Fruit fly (Drosophila melanogaster) whole organism, embryonic: ENCODE data around the gene CG13364.

Experiments used
- Adf1 ChIP-seq: fragments of 200-800 bp; sonication (Bioruptor generic); IDR thresholded peaks from 2 replicates; pipeline ENCODE4 v1.3.6; 2022; ENCODE audit warnings: missing biosample characterization, missing genetic modification characterization
- Aef1 ChIP-seq: fragments of 200-800 bp; sonication (Bioruptor generic); IDR thresholded peaks from 3 replicates; pipeline ENCODE4 v1.3.6; 2022; ENCODE audit warnings: missing biosample characterization, missing genetic modification characterization
- Atf3 ChIP-seq: fragments of 200-800 bp; sonication (Bioruptor generic); optimal IDR thresholded peaks from 3 replicates; lab custom pipeline; 2016; ENCODE audit warnings: missing biosample characterization, missing genetic modification characterization
- Bgb ChIP-seq: fragments of 200-800 bp; sonication (Bioruptor generic); IDR thresholded peaks from 2 replicates; pipeline ENCODE4 v1.3.6; 2022; ENCODE audit warnings: missing biosample characterization, missing genetic modification characterization; ENCODE audit not compliant: partially characterized antibody
- CG10267 ChIP-seq: fragments of 200-800 bp; sonication (Bioruptor generic); optimal IDR thresholded peaks from 2 replicates; lab custom pipeline; 2018; ENCODE audit warnings: missing biosample characterization, mild to moderate bottlenecking, missing genetic modification characterization, moderate library complexity
- CG10543 ChIP-seq: fragments of 200-800 bp; sonication (Bioruptor generic); optimal IDR thresholded peaks from 3 replicates; lab custom pipeline; 2017; ENCODE audit warnings: missing biosample characterization, mild to moderate bottlenecking, missing genetic modification characterization, moderate library complexity
- CG11085 ChIP-seq: fragments of 200-800 bp; sonication (Bioruptor generic); IDR thresholded peaks from 2 replicates; pipeline ENCODE4 v1.3.6; 2022; ENCODE audit warnings: missing biosample characterization, missing genetic modification characterization
- CG11456 ChIP-seq: fragments of 200-800 bp; sonication (Bioruptor generic); IDR thresholded peaks from 3 replicates; pipeline ENCODE4 v1.3.6; 2022; ENCODE audit warnings: missing biosample characterization, missing genetic modification characterization
- CG12299 ChIP-seq: fragments of 200-800 bp; sonication (Bioruptor generic); optimal IDR thresholded peaks from 2 replicates; lab custom pipeline; 2018; ENCODE audit warnings: missing biosample characterization, mild to moderate bottlenecking, missing genetic modification characterization
- CG12744 ChIP-seq: fragments of 200-800 bp; sonication (Bioruptor generic); optimal IDR thresholded peaks from 2 replicates; lab custom pipeline; 2016; ENCODE audit warnings: missing biosample characterization, missing genetic modification characterization
- CG14050 ChIP-seq: fragments of 200-800 bp; sonication (Bioruptor generic); IDR thresholded peaks from 3 replicates; pipeline ENCODE4 v1.3.6; 2022; ENCODE audit warnings: missing biosample characterization, missing genetic modification characterization
- CG33557 ChIP-seq: fragments of 200-800 bp; sonication (Bioruptor generic); optimal IDR thresholded peaks from 2 replicates; lab custom pipeline; 2019; ENCODE audit warnings: missing biosample characterization, mild to moderate bottlenecking, missing genetic modification characterization, moderate library complexity
- CG3407 ChIP-seq: fragments of 200-800 bp; sonication (Bioruptor generic); optimal IDR thresholded peaks from 2 replicates; lab custom pipeline; 2018; ENCODE audit warnings: missing biosample characterization, mild to moderate bottlenecking, missing genetic modification characterization
- CG34224 ChIP-seq: fragments of 200-800 bp; sonication (Bioruptor generic); IDR thresholded peaks from 3 replicates; pipeline ENCODE4 v1.3.6; 2022; ENCODE audit warnings: missing biosample characterization, missing genetic modification characterization; ENCODE audit not compliant: partially characterized antibody
- CG4360 ChIP-seq: fragments of 200-800 bp; sonication (Bioruptor generic); IDR thresholded peaks from 2 replicates; pipeline ENCODE4 v1.3.6; 2022; ENCODE audit warnings: missing biosample characterization, missing genetic modification characterization
- CG5953 ChIP-seq: fragments of 200-800 bp; sonication (Bioruptor generic); IDR thresholded peaks from 2 replicates; pipeline ENCODE4 v1.3.6; 2022; ENCODE audit warnings: missing biosample characterization, missing genetic modification characterization
- CG7357 ChIP-seq: fragments of 200-800 bp; sonication (Bioruptor generic); IDR thresholded peaks from 3 replicates; pipeline ENCODE4 v1.3.6; 2022; ENCODE audit warnings: missing biosample characterization, missing genetic modification characterization
- CG7963 ChIP-seq: fragments of 200-800 bp; sonication (Bioruptor generic); IDR thresholded peaks from 3 replicates; pipeline ENCODE4 v1.3.6; 2022; ENCODE audit warnings: missing biosample characterization, missing genetic modification characterization; ENCODE audit not compliant: partially characterized antibody
- CG8478 ChIP-seq: fragments of >200 bp; optimal IDR thresholded peaks from 2 replicates; lab custom pipeline; 2018
- Ets65A ChIP-seq: fragments of 200-800 bp; sonication (Bioruptor generic); peaks from one replicate; lab custom pipeline; 2016; ENCODE audit warnings: missing biosample characterization, missing genetic modification characterization
- HHEX ChIP-seq: fragments of 200-800 bp; sonication (Bioruptor generic); optimal IDR thresholded peaks from 3 replicates; lab custom pipeline; 2017; ENCODE audit warnings: missing biosample characterization, mild to moderate bottlenecking, missing genetic modification characterization, missing genetic modification reagents
- HmgZ ChIP-seq: fragments of 200-800 bp; sonication (Bioruptor generic); optimal IDR thresholded peaks from 2 replicates; lab custom pipeline; 2018; ENCODE audit warnings: missing biosample characterization, mild to moderate bottlenecking, missing genetic modification characterization
- Hr51 ChIP-seq, 2 experiments: fragments of 200-800 bp; sonication (Bioruptor generic); optimal IDR thresholded peaks; 2 replicates in 1 of 2; 3 replicates in 1 of 2; lab custom pipeline; 2016 to 2018; ENCODE audit warnings: missing biosample characterization in 2 of 2, missing genetic modification characterization in 2 of 2, mild to moderate bottlenecking in 1 of 2, moderate library complexity in 1 of 2
- Myb ChIP-seq: fragments of 200-800 bp; sonication (Bioruptor generic); optimal IDR thresholded peaks from 2 replicates; lab custom pipeline; 2016; ENCODE audit warnings: missing biosample characterization, missing genetic modification characterization
- Neu2 ChIP-seq: fragments of 200-800 bp; sonication (Bioruptor generic); optimal IDR thresholded peaks from 3 replicates; lab custom pipeline; 2016; ENCODE audit warnings: missing biosample characterization, missing genetic modification characterization, borderline replicate concordance
- Nf-YB ChIP-seq: fragments of 200-800 bp; sonication (Bioruptor generic); optimal IDR thresholded peaks from 3 replicates; lab custom pipeline; 2019; ENCODE audit warnings: missing biosample characterization, mild to moderate bottlenecking, missing genetic modification characterization, moderate library complexity
- PHDP ChIP-seq: fragments of 200-800 bp; sonication (Bioruptor generic); optimal IDR thresholded peaks from 3 replicates; lab custom pipeline; 2018; ENCODE audit warnings: missing biosample characterization, mild to moderate bottlenecking, missing genetic modification characterization, moderate library complexity
- Stat92E ChIP-seq, 3 experiments: fragments of >200 bp in 2 of 3; fragments of 200-800 bp in 1 of 3; sonication (Bioruptor generic) in 1 of 3; optimal IDR thresholded peaks; 2 replicates each; lab custom pipeline; 2017 to 2019; ENCODE audit warnings: missing biosample characterization in 3 of 3, missing genetic modification characterization in 3 of 3, mild to moderate bottlenecking in 1 of 3, moderate library complexity in 1 of 3
- Usf ChIP-seq: fragments of 200-800 bp; sonication (Bioruptor generic); optimal IDR thresholded peaks from 2 replicates; lab custom pipeline; 2017; ENCODE audit warnings: missing genotype, missing biosample characterization, missing genetic modification characterization
- Vsx1 ChIP-seq: fragments of 200-800 bp; sonication (Bioruptor generic); optimal IDR thresholded peaks from 2 replicates; lab custom pipeline; 2017; ENCODE audit warnings: missing biosample characterization, mild to moderate bottlenecking, missing genetic modification characterization, missing genetic modification reagents
- ab ChIP-seq: fragments of 200-800 bp; sonication (Bioruptor generic); optimal IDR thresholded peaks from 2 replicates; lab custom pipeline; 2016; ENCODE audit warnings: missing biosample characterization, missing genetic modification characterization
- ash1 ChIP-seq: fragments of 200-800 bp; sonication (Bioruptor generic); optimal IDR thresholded peaks from 2 replicates; lab custom pipeline; 2018; ENCODE audit warnings: missing biosample characterization, mild to moderate bottlenecking, missing genetic modification characterization
- bcd ChIP-seq: fragments of 200-800 bp; sonication (Bioruptor generic); optimal IDR thresholded peaks from 2 replicates; lab custom pipeline; 2017; ENCODE audit warnings: missing biosample characterization, mild to moderate bottlenecking, missing genetic modification characterization
- chm ChIP-seq: fragments of 200-800 bp; sonication (Bioruptor generic); IDR thresholded peaks from 2 replicates; pipeline ENCODE4 v1.3.6; 2022; ENCODE audit warnings: missing biosample characterization, missing genetic modification characterization
- da ChIP-seq: fragments of 200-800 bp; sonication (Bioruptor generic); optimal IDR thresholded peaks from 2 replicates; lab custom pipeline; 2016; ENCODE audit warnings: missing biosample characterization, missing genetic modification characterization
- dan ChIP-seq: fragments of 200-800 bp; sonication (Bioruptor generic); IDR thresholded peaks from 2 replicates; pipeline ENCODE4 v1.3.6; 2022; ENCODE audit warnings: missing biosample characterization, missing genetic modification characterization
- fd102C ChIP-seq: fragments of 200-800 bp; sonication (Bioruptor generic); optimal IDR thresholded peaks from 2 replicates; lab custom pipeline; 2018; ENCODE audit warnings: missing biosample characterization, mild to moderate bottlenecking, missing genetic modification characterization, moderate library complexity
- hkb ChIP-seq, 2 experiments: fragments of 200-800 bp in 1 of 2; fragments of >200 bp in 1 of 2; sonication (Bioruptor generic) in 1 of 2; IDR thresholded peaks in 1 of 2; optimal IDR thresholded peaks in 1 of 2; 2 replicates each; pipeline versions ENCODE4 v1.3.6 to Lab custom; 2017 to 2022; ENCODE audit warnings: missing biosample characterization in 1 of 2, missing genetic modification characterization in 1 of 2
- lilli ChIP-seq: fragments of 200-800 bp; sonication (Bioruptor generic); optimal IDR thresholded peaks from 3 replicates; lab custom pipeline; 2016; ENCODE audit warnings: missing biosample characterization, missing genetic modification characterization
- mam ChIP-seq: fragments of 200-800 bp; sonication (Bioruptor generic); optimal IDR thresholded peaks from 3 replicates; lab custom pipeline; 2016; ENCODE audit warnings: missing biosample characterization, missing genetic modification characterization
- onecut ChIP-seq: fragments of 200-800 bp; sonication (Bioruptor generic); IDR thresholded peaks from 2 replicates; pipeline ENCODE4 v1.3.6; 2022; ENCODE audit warnings: missing biosample characterization, missing genetic modification characterization
- org-1 ChIP-seq: fragments of 200-800 bp; sonication (Bioruptor generic); optimal IDR thresholded peaks from 2 replicates; lab custom pipeline; 2017; ENCODE audit warnings: missing biosample characterization, missing genetic modification characterization
- otp ChIP-seq: fragments of 200-800 bp; sonication (Bioruptor generic); IDR thresholded peaks from 3 replicates; pipeline ENCODE4, ENCODE4 v1.3.6; 2022; ENCODE audit warnings: missing biosample characterization, missing genetic modification characterization
- pzg ChIP-seq: fragments of 200-800 bp; sonication (Bioruptor generic); optimal IDR thresholded peaks from 3 replicates; lab custom pipeline; 2018; ENCODE audit warnings: missing biosample characterization, mild to moderate bottlenecking, missing genetic modification characterization, moderate library complexity
- repo ChIP-seq: fragments of 200-800 bp; sonication (Bioruptor generic); optimal IDR thresholded peaks from 2 replicates; lab custom pipeline; 2016; ENCODE audit warnings: missing biosample characterization, missing genetic modification characterization
- tgo ChIP-seq: fragments of 200-800 bp; sonication (Bioruptor generic); IDR thresholded peaks from 3 replicates; pipeline ENCODE4 v1.3.6; 2022; ENCODE audit warnings: missing biosample characterization, missing genetic modification characterization
- unc-4 ChIP-seq: fragments of 200-800 bp; sonication (Bioruptor generic); IDR thresholded peaks from 2 replicates; pipeline ENCODE4 v1.3.6; 2022; ENCODE audit warnings: missing biosample characterization, missing genetic modification characterization; ENCODE audit not compliant: partially characterized antibody
- usp ChIP-seq: fragments of >200 bp; optimal IDR thresholded peaks from 2 replicates; lab custom pipeline; 2017; ENCODE audit warnings: missing biosample characterization, missing genetic modification characterization
- yki ChIP-seq: fragments of >200 bp; optimal IDR thresholded peaks from 3 replicates; lab custom pipeline; 2018

Gene CG13364

dm6 chrX:629239-629821 lies 4.3 kb upstream of the CG13364 start, which contains the start of the genes RpL36 and Mybbp1A (continued):
- peak; percentile 75 for TF ChIP-seq CG7963 (GFP tag; lab: Robert Waterston, UW)
- peak; percentile 74 for TF ChIP-seq HmgZ (tag; lab: Kevin White, UChicago)
- no peak for TF ChIP-seq yki (lab: Kevin White, UChicago)
- peak; percentile 87 for TF ChIP-seq Bgb (GFP tag; lab: Robert Waterston, UW)
- TF ChIP-seq CG14050 (GFP tag; lab: Robert Waterston, UW) = peak; percentile 32; the same call in 2 of the 3 replicates
- peak; percentile 75 for TF ChIP-seq mam (GFP tag; lab: Kevin White, UChicago)
- TF ChIP-seq CG8478 (lab: Kevin White, UChicago) = no peak
- TF ChIP-seq CG7357 (GFP tag; lab: Robert Waterston, UW) = no peak
- no peak for TF ChIP-seq CG4360 (GFP tag; lab: Robert Waterston, UW)
- TF ChIP-seq da (GFP tag; lab: Kevin White, UChicago) = peak; percentile 66
- TF ChIP-seq lilli = peak; percentile 62
- peak; percentile 85 for TF ChIP-seq unc-4 (GFP tag; lab: Robert Waterston, UW)
- peak; percentile 79; the same call in 2 of the 3 replicates for TF ChIP-seq CG11456 (GFP tag; lab: Robert Waterston, UW)
- peak; percentile 33 for TF ChIP-seq Adf1 (GFP tag; lab: Robert Waterston, UW)
- TF ChIP-seq Stat92E (GFP tag; optimal IDR thresholded peaks at IDR 0.05; lab: Kevin White, UChicago) = peak in 1 of 3 experiments; percentile 12
- peak; percentile 78 for TF ChIP-seq hkb (optimal IDR thresholded peaks at IDR 0.05; lab: Kevin White, UChicago)
- 0 out of 2 replicates have a peak, but pooled peaks have one; percentile 44 for TF ChIP-seq hkb (GFP tag; IDR thresholded peaks at IDR 0.05; lab: Robert Waterston, UW)
- peak; percentile 62 for TF ChIP-seq Atf3
- peak; percentile 71 for TF ChIP-seq CG11085 (GFP tag; lab: Robert Waterston, UW)
- TF ChIP-seq org-1 (GFP tag; lab: Kevin White, UChicago) = peak; percentile 72
- no peak for TF ChIP-seq Vsx1 (GFP tag; lab: Kevin White, UChicago)
- TF ChIP-seq Neu2 (GFP tag; lab: Kevin White, UChicago) = peak; percentile 93
- peak; percentile 52 for TF ChIP-seq CG12744 (GFP tag; lab: Kevin White, UChicago)
- peak; percentile 50 for TF ChIP-seq ash1
- TF ChIP-seq CG5953 = peak; percentile 58; the same call in 1 of the 2 replicates
- TF ChIP-seq CG34224 (GFP tag; lab: Robert Waterston, UW) = peak; percentile 84
- TF ChIP-seq dan (GFP tag; lab: Robert Waterston, UW) = no peak
- peak; percentile 88 for TF ChIP-seq pzg (GFP tag; lab: Kevin White, UChicago)
- TF ChIP-seq CG3407 (GFP tag; lab: Kevin White, UChicago) = peak; percentile 58
- peak; percentile 38 for TF ChIP-seq Usf
- TF ChIP-seq HHEX (GFP tag; lab: Kevin White, UChicago) = peak; percentile 78
- peak; percentile 84 for TF ChIP-seq bcd (GFP tag; lab: Kevin White, UChicago)
- TF ChIP-seq CG12299 = peak; percentile 42
- TF ChIP-seq Aef1 (GFP tag; lab: Robert Waterston, UW) = peak; percentile 28; the same call in 1 of the 3 replicates
- TF ChIP-seq CG10267 = peak; percentile 64
- no peak for TF ChIP-seq CG33557 (GFP tag; lab: Kevin White, UChicago)
- peak; percentile 57 to 67 for TF ChIP-seq Hr51 (GFP tag; optimal IDR thresholded peaks at IDR 0.05; lab: Kevin White, UChicago)
- TF ChIP-seq otp (GFP tag; lab: Robert Waterston, UW) = peak; percentile 66
- TF ChIP-seq CG10543 = peak; percentile 89
- peak; percentile 28 for TF ChIP-seq fd102C (GFP tag; lab: Kevin White, UChicago)
- peak; percentile 66 for TF ChIP-seq repo
- TF ChIP-seq usp (GFP tag; lab: Kevin White, UChicago) = no peak
- TF ChIP-seq tgo = peak; percentile 39; the same call in 2 of the 3 replicates
- peak; percentile 83 for TF ChIP-seq Myb
- TF ChIP-seq onecut (GFP tag; lab: Robert Waterston, UW) = peak; percentile 67
- TF ChIP-seq chm (GFP tag; lab: Robert Waterston, UW) = peak; percentile 61; the same call in 1 of the 2 replicates
- peak; percentile 98 for TF ChIP-seq Ets65A (GFP tag; lab: Kevin White, UChicago)
- no peak for TF ChIP-seq ab
- peak; percentile 64 for TF ChIP-seq PHDP (tag; lab: Kevin White, UChicago)
- TF ChIP-seq Nf-YB (GFP tag; lab: Kevin White, UChicago) = peak; percentile 52
